Worm (Caenorhabditis elegans) whole organism, early embryonic: ENCODE measurements around the gene R10D12.13.

Experiments used
- aly-1 ChIP-seq: sonication (generic microtip); optimal IDR thresholded peaks from 2 replicates; lab custom pipeline; 2016; ENCODE audit warnings: missing genetic modification characterization, missing compliant biosample characterization
- ama-1 ChIP-seq: fragments of 150-350 bp; optimal IDR thresholded peaks from 2 replicates; lab custom pipeline; 2014
- ceh-13 ChIP-seq: fragments of 200-800 bp; sonication (Bioruptor generic); optimal IDR thresholded peaks from 2 replicates; lab custom pipeline; 2018; ENCODE audit warnings: mild to moderate bottlenecking, missing genetic modification characterization, missing compliant biosample characterization
- ceh-36 ChIP-seq: sonication (generic microtip); optimal IDR thresholded peaks from 2 replicates; lab custom pipeline; 2016; ENCODE audit warnings: missing genetic modification characterization, inconsistent platforms, missing compliant biosample characterization
- flt-1 ChIP-seq: fragments of 200-800 bp; sonication (Bioruptor generic); IDR thresholded peaks from 2 replicates; pipeline ENCODE4 v1.3.6; 2022; ENCODE audit warnings: missing genetic modification characterization, missing compliant biosample characterization
- hmg-4 ChIP-seq: fragments of 200-800 bp; sonication (Bioruptor generic); optimal IDR thresholded peaks from 2 replicates; lab custom pipeline; 2018; ENCODE audit warnings: mild to moderate bottlenecking, missing genetic modification characterization, missing compliant biosample characterization
- hnd-1 ChIP-seq: sonication (generic microtip); optimal IDR thresholded peaks from 2 replicates; lab custom pipeline; 2016; ENCODE audit warnings: missing genetic modification characterization, missing compliant biosample characterization
- pes-1 ChIP-seq: fragments of 200-800 bp; sonication (Bioruptor generic); IDR thresholded peaks from 2 replicates; pipeline ENCODE4 v1.3.6; 2022; ENCODE audit warnings: missing genetic modification reagents, missing genetic modification characterization, missing compliant biosample characterization
- scrt-1 ChIP-seq: fragments of 200-800 bp; sonication (Bioruptor generic); IDR thresholded peaks from 2 replicates; pipeline ENCODE4 v1.3.6; 2022; ENCODE audit warnings: missing genetic modification characterization, missing compliant biosample characterization
- tbx-37 ChIP-seq: fragments of 200-800 bp; sonication (Bioruptor generic); conservative IDR thresholded peaks from 2 replicates; pipeline ENCODE4 v1.3.6; 2022; ENCODE audit warnings: missing genetic modification reagents, missing genetic modification characterization, missing compliant biosample characterization
- tra-4 ChIP-seq: sonication (generic microtip); optimal IDR thresholded peaks from 2 replicates; lab custom pipeline; 2017; ENCODE audit warnings: missing genetic modification characterization, missing compliant biosample characterization

DNA sequence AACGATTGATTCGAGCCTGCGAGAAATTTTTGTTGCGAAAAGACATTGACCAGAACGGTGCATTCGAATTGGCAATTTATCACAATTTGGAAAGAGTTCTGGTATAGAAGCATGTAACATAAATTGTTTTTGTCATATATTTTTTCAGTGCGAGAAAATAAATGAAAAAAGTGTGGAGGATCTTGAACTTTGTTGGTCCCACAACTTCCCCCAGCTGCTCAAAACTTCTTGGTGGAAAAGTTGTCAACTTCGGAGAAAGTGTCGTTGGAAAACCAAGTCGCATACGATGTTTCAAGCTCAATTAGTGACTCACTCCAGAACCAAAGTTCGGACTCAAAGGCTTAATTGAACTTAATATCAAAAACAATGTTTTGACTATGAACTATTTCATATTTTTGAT is 30.3 kb upstream of the R10D12.13 start:
- TF ChIP-seq hmg-4 (no peak), ama-1 (lab: Kevin White, UChicago) (no peak), flt-1 (GFP tag; lab: Robert Waterston, UW) (no peak), hnd-1 (tag; lab: Kevin White, UChicago) (no peak), scrt-1 (GFP tag; lab: Robert Waterston, UW) (no peak), tra-4 (no peak), tbx-37 (no peak), ceh-13 (no peak), pes-1 (GFP tag; lab: Robert Waterston, UW) (no peak), ceh-36 (tag; lab: Kevin White, UChicago) (no peak), aly-1 (tag; lab: Kevin White, UChicago) (no peak)
